Fruit fly (Drosophila melanogaster) whole organism, embryonic: ENCODE data around the gene PGAP1.

Experiments
- BEAF-32 ChIP-seq: fragments of 200-800 bp; sonication (Bioruptor generic); optimal IDR thresholded peaks from 3 replicates; lab custom pipeline; 2017; ENCODE audit warnings: missing biosample characterization, missing genetic modification characterization, mild to moderate bottlenecking, moderate library complexity, missing genetic modification reagents
- Bteb2 ChIP-seq: fragments of 200-800 bp; sonication (Bioruptor generic); optimal IDR thresholded peaks from 2 replicates; lab custom pipeline; 2016; ENCODE audit warnings: missing biosample characterization, missing genetic modification characterization
- CG10462 ChIP-seq: fragments of 200-800 bp; sonication (Bioruptor generic); optimal IDR thresholded peaks from 2 replicates; lab custom pipeline; 2016; ENCODE audit warnings: missing biosample characterization, missing genetic modification characterization
- CG10654 ChIP-seq: fragments of 200-800 bp; sonication (Bioruptor generic); optimal IDR thresholded peaks from 2 replicates; lab custom pipeline; 2016; ENCODE audit warnings: missing biosample characterization, missing genetic modification characterization
- CG12769 ChIP-seq: fragments of 200-800 bp; sonication (Bioruptor generic); optimal IDR thresholded peaks from 2 replicates; lab custom pipeline; 2019; ENCODE audit warnings: missing biosample characterization, mild to moderate bottlenecking, missing genetic modification characterization, moderate library complexity
- CG12942 ChIP-seq: fragments of 200-800 bp; sonication (Bioruptor generic); optimal IDR thresholded peaks from 3 replicates; lab custom pipeline; 2016; ENCODE audit warnings: missing biosample characterization, missing genetic modification characterization
- CG15073 ChIP-seq: fragments of 200-800 bp; sonication (Bioruptor generic); optimal IDR thresholded peaks from 2 replicates; lab custom pipeline; 2016; ENCODE audit warnings: missing biosample characterization, missing genetic modification characterization
- CG17568 ChIP-seq: fragments of 200-800 bp; sonication (Bioruptor generic); optimal IDR thresholded peaks from 2 replicates; lab custom pipeline; 2018; ENCODE audit warnings: missing biosample characterization, mild to moderate bottlenecking, missing genetic modification characterization, moderate library complexity
- CG1832 ChIP-seq: fragments of 200-800 bp; sonication (Bioruptor generic); optimal IDR thresholded peaks from 2 replicates; lab custom pipeline; 2017; ENCODE audit warnings: missing biosample characterization, mild to moderate bottlenecking, missing genetic modification characterization, inconsistent platforms
- CG2712 ChIP-seq: fragments of 200-800 bp; optimal IDR thresholded peaks from 3 replicates; lab custom pipeline; 2019; ENCODE audit warnings: missing biosample characterization, mild to moderate bottlenecking, missing genetic modification characterization, moderate library complexity
- CG31365 ChIP-seq: fragments of 200-800 bp; sonication (Bioruptor generic); optimal IDR thresholded peaks from 2 replicates; lab custom pipeline; 2018; ENCODE audit warnings: missing biosample characterization, mild to moderate bottlenecking, missing genetic modification characterization
- CG3281 ChIP-seq: fragments of 200-800 bp; sonication (Bioruptor generic); optimal IDR thresholded peaks from 3 replicates; lab custom pipeline; 2017; ENCODE audit warnings: missing biosample characterization, mild to moderate bottlenecking, missing genetic modification characterization
- CG5180 ChIP-seq: fragments of 200-800 bp; sonication (Bioruptor generic); optimal IDR thresholded peaks from 3 replicates; lab custom pipeline; 2017; ENCODE audit warnings: missing biosample characterization, missing genetic modification characterization, mild to moderate bottlenecking, moderate library complexity, missing genetic modification reagents
- CG6689 ChIP-seq: fragments of 200-800 bp; sonication (Bioruptor generic); IDR thresholded peaks from 2 replicates; pipeline ENCODE4 v1.3.6; 2022; ENCODE audit warnings: missing biosample characterization, missing genetic modification characterization
- CG7271 ChIP-seq: fragments of 200-800 bp; sonication (Bioruptor generic); optimal IDR thresholded peaks from 2 replicates; lab custom pipeline; 2018; ENCODE audit warnings: missing biosample characterization, mild to moderate bottlenecking, missing genetic modification characterization, moderate library complexity
- CG8359 ChIP-seq: fragments of 200-800 bp; sonication (Bioruptor generic); optimal IDR thresholded peaks from 2 replicates; lab custom pipeline; 2017; ENCODE audit warnings: missing biosample characterization, mild to moderate bottlenecking, missing genetic modification characterization, borderline replicate concordance
- CG8944 ChIP-seq: fragments of 200-800 bp; sonication (Bioruptor generic); optimal IDR thresholded peaks from 3 replicates; lab custom pipeline; 2016; ENCODE audit warnings: missing biosample characterization, missing genetic modification characterization
- CG9876 ChIP-seq: fragments of 200-800 bp; sonication (Bioruptor generic); optimal IDR thresholded peaks from 2 replicates; lab custom pipeline; 2016; ENCODE audit warnings: missing biosample characterization, missing genetic modification characterization
- D19A ChIP-seq: fragments of 200-800 bp; optimal IDR thresholded peaks from 3 replicates; lab custom pipeline; 2019; ENCODE audit warnings: missing biosample characterization, mild to moderate bottlenecking, missing genetic modification characterization, moderate library complexity
- Dfd ChIP-seq, 2 experiments: fragments of >200 bp; optimal IDR thresholded peaks; 2 replicates each; lab custom pipeline; 2017; ENCODE audit warnings: missing biosample characterization in 2 of 2, missing genetic modification characterization in 2 of 2
- Doc3 ChIP-seq: fragments of 200-800 bp; sonication (Bioruptor generic); IDR thresholded peaks from 3 replicates; pipeline ENCODE4 v1.3.6; 2022; ENCODE audit warnings: missing biosample characterization, missing genetic modification characterization; ENCODE audit not compliant: partially characterized antibody
- Hand ChIP-seq: fragments of 200-800 bp; sonication (Bioruptor generic); optimal IDR thresholded peaks from 2 replicates; lab custom pipeline; 2017; ENCODE audit warnings: mild to moderate bottlenecking, missing biosample characterization, missing genetic modification reagents, missing genetic modification characterization
- HmgD ChIP-seq: fragments of 200-800 bp; sonication (Bioruptor generic); optimal IDR thresholded peaks from 3 replicates; lab custom pipeline; 2016; ENCODE audit warnings: missing biosample characterization, missing genetic modification characterization
- HmgZ ChIP-seq: fragments of 200-800 bp; sonication (Bioruptor generic); optimal IDR thresholded peaks from 2 replicates; lab custom pipeline; 2018; ENCODE audit warnings: missing biosample characterization, mild to moderate bottlenecking, missing genetic modification characterization
- MTF-1 ChIP-seq: fragments of 200-800 bp; sonication (Bioruptor generic); optimal IDR thresholded peaks from 2 replicates; lab custom pipeline; 2018; ENCODE audit warnings: missing biosample characterization, mild to moderate bottlenecking, missing genetic modification characterization, borderline replicate concordance
- Mrtf ChIP-seq: fragments of 200-800 bp; sonication (Bioruptor generic); IDR thresholded peaks from 3 replicates; pipeline ENCODE4 v1.3.6; 2022; ENCODE audit warnings: missing biosample characterization, missing genetic modification characterization
- Myb ChIP-seq: fragments of 200-800 bp; sonication (Bioruptor generic); optimal IDR thresholded peaks from 2 replicates; lab custom pipeline; 2016; ENCODE audit warnings: missing biosample characterization, missing genetic modification characterization
- Oaz ChIP-seq: fragments of 200-800 bp; sonication (Bioruptor generic); IDR thresholded peaks from 2 replicates; pipeline ENCODE4 v1.3.6; 2022; ENCODE audit warnings: missing biosample characterization, missing genetic modification characterization
- Six4 ChIP-seq: fragments of 200-800 bp; sonication (Bioruptor generic); optimal IDR thresholded peaks from 2 replicates; lab custom pipeline; 2016; ENCODE audit warnings: missing biosample characterization, missing genetic modification characterization
- Sox100B ChIP-seq: fragments of 200-800 bp; sonication (Bioruptor generic); optimal IDR thresholded peaks from 3 replicates; lab custom pipeline; 2018; ENCODE audit warnings: missing biosample characterization, mild to moderate bottlenecking, missing genetic modification characterization
- ac ChIP-seq: fragments of 200-800 bp; sonication (Bioruptor generic); optimal IDR thresholded peaks from 3 replicates; lab custom pipeline; 2017; ENCODE audit warnings: missing biosample characterization, mild to moderate bottlenecking, missing genetic modification characterization
- amos ChIP-seq: fragments of 200-800 bp; sonication (Bioruptor generic); IDR thresholded peaks from 2 replicates; pipeline ENCODE4 v1.3.6; 2022; ENCODE audit warnings: missing biosample characterization, missing genetic modification characterization; ENCODE audit not compliant: partially characterized antibody
- ase ChIP-seq: fragments of 200-800 bp; sonication (Bioruptor generic); IDR thresholded peaks from 3 replicates; pipeline ENCODE4 v1.3.6; 2022; ENCODE audit warnings: missing biosample characterization, missing genetic modification characterization
- crol ChIP-seq: fragments of 200-800 bp; sonication (Bioruptor generic); IDR thresholded peaks from 2 replicates; pipeline ENCODE4 v1.3.6; 2022; ENCODE audit warnings: missing biosample characterization, missing genetic modification characterization
- dati ChIP-seq: fragments of 200-800 bp; sonication (Bioruptor generic); IDR thresholded peaks from 2 replicates; pipeline ENCODE4 v1.3.6; 2022; ENCODE audit warnings: missing biosample characterization, missing genetic modification characterization
- dysf ChIP-seq: fragments of 200-800 bp; sonication (Bioruptor generic); IDR thresholded peaks from 3 replicates; pipeline ENCODE4 v1.3.6; 2022; ENCODE audit warnings: missing biosample characterization, missing genetic modification characterization
- en ChIP-seq: fragments of 200-800 bp; sonication (Bioruptor generic); optimal IDR thresholded peaks from 2 replicates; lab custom pipeline; 2016; ENCODE audit warnings: missing biosample characterization, missing genetic modification characterization
- fd64A ChIP-seq: fragments of 200-800 bp; sonication (Bioruptor generic); optimal IDR thresholded peaks from 3 replicates; lab custom pipeline; 2018; ENCODE audit warnings: missing biosample characterization, mild to moderate bottlenecking, missing genetic modification characterization
- gcm ChIP-seq: fragments of 200-800 bp; sonication (Bioruptor generic); optimal IDR thresholded peaks from 2 replicates; lab custom pipeline; 2019; ENCODE audit warnings: missing biosample characterization, mild to moderate bottlenecking, missing genetic modification characterization, moderate library complexity
- gfzf ChIP-seq: fragments of 200-800 bp; sonication (Bioruptor generic); optimal IDR thresholded peaks from 2 replicates; lab custom pipeline; 2016; ENCODE audit warnings: missing biosample characterization, mild to moderate bottlenecking, missing genetic modification characterization, moderate library complexity
- lilli ChIP-seq: fragments of 200-800 bp; sonication (Bioruptor generic); optimal IDR thresholded peaks from 3 replicates; lab custom pipeline; 2016; ENCODE audit warnings: missing biosample characterization, missing genetic modification characterization
- nerfin-2 ChIP-seq: fragments of 200-800 bp; sonication (Bioruptor generic); IDR thresholded peaks from 2 replicates; pipeline ENCODE4 v1.3.6; 2022; ENCODE audit warnings: missing biosample characterization, missing genetic modification characterization; ENCODE audit not compliant: partially characterized antibody
- odd ChIP-seq: fragments of 200-800 bp; sonication (Bioruptor generic); optimal IDR thresholded peaks from 2 replicates; lab custom pipeline; 2017; ENCODE audit warnings: missing biosample characterization, mild to moderate bottlenecking, missing genetic modification characterization
- p53 ChIP-seq: fragments of 200-800 bp; sonication (Bioruptor generic); optimal IDR thresholded peaks from 2 replicates; lab custom pipeline; 2016; ENCODE audit warnings: missing biosample characterization, missing genetic modification characterization
- pb ChIP-seq: fragments of 200-800 bp; sonication (Bioruptor generic); optimal IDR thresholded peaks from 3 replicates; lab custom pipeline; 2016; ENCODE audit warnings: missing biosample characterization, missing genetic modification characterization
- repo ChIP-seq: fragments of 200-800 bp; sonication (Bioruptor generic); optimal IDR thresholded peaks from 2 replicates; lab custom pipeline; 2016; ENCODE audit warnings: missing biosample characterization, missing genetic modification characterization
- sd ChIP-seq: fragments of 200-800 bp; sonication (Bioruptor generic); optimal IDR thresholded peaks from 3 replicates; lab custom pipeline; 2018; ENCODE audit warnings: missing biosample characterization, mild to moderate bottlenecking, missing genetic modification characterization, moderate library complexity
- seq ChIP-seq: fragments of 200-800 bp; sonication (Bioruptor generic); IDR thresholded peaks from 2 replicates; pipeline ENCODE4 v1.3.6; 2022; ENCODE audit warnings: missing biosample characterization, missing genetic modification characterization
- slbo ChIP-seq: fragments of 200-800 bp; sonication (Bioruptor generic); IDR thresholded peaks from 2 replicates; pipeline ENCODE4 v1.3.6; 2022; ENCODE audit warnings: missing biosample characterization, missing genetic modification characterization
- vfl ChIP-seq: fragments of 200-800 bp; sonication (Bioruptor generic); optimal IDR thresholded peaks from 2 replicates; lab custom pipeline; 2016; ENCODE audit warnings: missing biosample characterization, missing genetic modification characterization
- vnd ChIP-seq: fragments of 200-800 bp; sonication (Bioruptor generic); IDR thresholded peaks from 3 replicates; pipeline ENCODE4 v1.3.6; 2022; ENCODE audit warnings: missing biosample characterization, missing genetic modification characterization; ENCODE audit not compliant: partially characterized antibody

Gene PGAP1

DNA sequence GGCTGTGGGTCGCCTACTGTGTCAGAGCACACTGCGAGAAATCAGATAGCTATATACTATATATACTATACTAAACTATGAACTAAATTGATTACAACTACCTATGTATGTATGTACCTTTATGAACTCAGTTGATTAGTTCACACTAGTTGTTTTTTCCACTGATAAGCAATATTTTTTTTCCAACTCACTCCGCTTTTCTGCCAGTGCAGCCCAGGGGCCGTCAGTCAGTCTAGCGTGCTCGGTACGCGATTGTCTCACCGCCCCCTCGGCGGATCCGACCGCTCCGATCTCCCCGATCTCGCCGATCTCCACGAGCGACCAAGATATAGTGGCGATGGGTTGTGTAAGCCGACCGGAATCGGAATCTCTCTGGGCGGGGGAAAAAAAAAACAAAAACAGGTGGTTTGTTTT is 16.6 kb upstream of the PGAP1 start (continued):
- peak; percentile 93 for TF ChIP-seq CG6689
- peak; percentile 76 for TF ChIP-seq lilli (GFP tag; lab: Kevin White, UChicago)
- peak; percentile 28 for TF ChIP-seq CG10462
- TF ChIP-seq Doc3 = no peak
- peak; percentile 86 for TF ChIP-seq Mrtf
- no peak for TF ChIP-seq amos (GFP tag; lab: Robert Waterston, UW)
- TF ChIP-seq nerfin-2 (GFP tag; lab: Robert Waterston, UW) = no peak
- peak; percentile 89 for TF ChIP-seq slbo (GFP tag; lab: Robert Waterston, UW)
- TF ChIP-seq crol (GFP tag; lab: Robert Waterston, UW) = peak; percentile 79
- peak; percentile 26 for TF ChIP-seq p53 (GFP tag; lab: Kevin White, UChicago)
- TF ChIP-seq ase (GFP tag; lab: Robert Waterston, UW) = peak; percentile 88
- peak; percentile 79 for TF ChIP-seq Sox100B (GFP tag; lab: Kevin White, UChicago)
- TF ChIP-seq odd (GFP tag; lab: Kevin White, UChicago) = peak; percentile 74
- peak; percentile 54 for TF ChIP-seq CG12942 (GFP tag; lab: Kevin White, UChicago)
- no peak for TF ChIP-seq Dfd (GFP tag; optimal IDR thresholded peaks at IDR 0.05; lab: Kevin White, UChicago)
- peak; percentile 46 for TF ChIP-seq CG8359 (GFP tag; lab: Kevin White, UChicago)
- peak; percentile 32 for TF ChIP-seq pb (GFP tag; lab: Kevin White, UChicago)
- peak; percentile 71 for TF ChIP-seq CG10654 (GFP tag; lab: Kevin White, UChicago)
- peak; percentile 42 for TF ChIP-seq repo (GFP tag; lab: Kevin White, UChicago)
- peak; percentile 62 for TF ChIP-seq Six4 (GFP tag; lab: Kevin White, UChicago)
- TF ChIP-seq Hand (GFP tag; lab: Kevin White, UChicago) = peak; percentile 54
- peak; percentile 34 for TF ChIP-seq MTF-1 (GFP tag; lab: Kevin White, UChicago)
- peak; percentile 68 for TF ChIP-seq HmgZ (tag; lab: Kevin White, UChicago)
- TF ChIP-seq gfzf (GFP tag; lab: Kevin White, UChicago) = no peak
- TF ChIP-seq CG9876 (GFP tag; lab: Kevin White, UChicago) = peak; percentile 21
- TF ChIP-seq BEAF-32 (GFP tag; lab: Kevin White, UChicago) = no peak
- peak; percentile 80 for TF ChIP-seq CG5180
- peak; percentile 88 for TF ChIP-seq CG3281 (GFP tag; lab: Kevin White, UChicago)
- TF ChIP-seq dysf (GFP tag; lab: Robert Waterston, UW) = peak; percentile 96
- TF ChIP-seq vnd = no peak
- no peak for TF ChIP-seq HmgD
- TF ChIP-seq Oaz (GFP tag; lab: Robert Waterston, UW) = peak; percentile 84
- TF ChIP-seq seq (GFP tag; lab: Robert Waterston, UW) = peak; percentile 79
- peak; percentile 25 for TF ChIP-seq Myb (GFP tag; lab: Kevin White, UChicago)
- peak; percentile 47 for TF ChIP-seq fd64A
- peak; percentile 92 for TF ChIP-seq CG12769 (tag; lab: Kevin White, UChicago)
- no peak for TF ChIP-seq en (GFP tag; lab: Kevin White, UChicago)
- peak; percentile 72 for TF ChIP-seq D19A (tag; lab: Kevin White, UChicago)
- TF ChIP-seq CG15073 (GFP tag; lab: Kevin White, UChicago) = no peak
- peak; percentile 64 for TF ChIP-seq gcm (GFP tag; lab: Kevin White, UChicago)
- TF ChIP-seq CG17568 (GFP tag; lab: Kevin White, UChicago) = no peak
- no peak for TF ChIP-seq ac
- peak; percentile 28 for TF ChIP-seq vfl
- TF ChIP-seq CG7271 (tag; lab: Kevin White, UChicago) = peak; percentile 2
- no peak for TF ChIP-seq CG1832 (GFP tag; lab: Kevin White, UChicago)
- peak; percentile 49 for TF ChIP-seq sd
- peak; percentile 60 for TF ChIP-seq CG31365 (tag; lab: Kevin White, UChicago)
- TF ChIP-seq Bteb2 (GFP tag; lab: Kevin White, UChicago) = peak; percentile 67
- peak; percentile 84 for TF ChIP-seq CG2712 (tag; lab: Kevin White, UChicago)
- TF ChIP-seq CG8944 (GFP tag; lab: Kevin White, UChicago) = peak; percentile 44
- TF ChIP-seq dati (GFP tag; lab: Robert Waterston, UW) = peak; percentile 80
